Worm (Caenorhabditis elegans): ENCODE results near the gene col-154.

- no peak for TF ChIP-seq ceh-36 (tag; optimal IDR thresholded peaks at IDR 0.05)
- TF ChIP-seq tra-4 (tag; optimal IDR thresholded peaks at IDR 0.05): no peak
- TF ChIP-seq ama-1 (optimal IDR thresholded peaks at IDR 0.05): no peak
- no peak for TF ChIP-seq aly-1 (tag; optimal IDR thresholded peaks at IDR 0.05)
- no peak for TF ChIP-seq flt-1 (GFP tag; IDR thresholded peaks at IDR 0.05)
- TF ChIP-seq tbx-11 (GFP tag; IDR thresholded peaks at IDR 0.05): no peak
- TF ChIP-seq tbx-37 (GFP tag; conservative IDR thresholded peaks at IDR 0.05): no peak
- no peak for TF ChIP-seq ets-7 (tag; optimal IDR thresholded peaks at IDR 0.05)
- TF ChIP-seq hmbx-1 (tag; optimal IDR thresholded peaks at IDR 0.05): no peak
- TF ChIP-seq hmg-4 (GFP tag; optimal IDR thresholded peaks at IDR 0.05): no peak
These were observed 6.9 kb downstream of the col-154 start, which contains the start of gene nas-16 for ce11 chrV:11392020-11392419.
